Fruit fly (Drosophila melanogaster) whole organism, embryonic: Measurements from ENCODE around the gene CG18095.

ENCODE experiments used
- ATbp ChIP-seq: fragments of 200-800 bp; sonication (Bioruptor generic); optimal IDR thresholded peaks from 2 replicates; lab custom pipeline; 2017; ENCODE audit warnings: missing biosample characterization, mild to moderate bottlenecking, missing genetic modification characterization, missing genetic modification reagents
- BEAF-32 ChIP-seq: fragments of 200-800 bp; sonication (Bioruptor generic); optimal IDR thresholded peaks from 3 replicates; lab custom pipeline; 2017; ENCODE audit warnings: missing biosample characterization, missing genetic modification characterization, mild to moderate bottlenecking, moderate library complexity, missing genetic modification reagents
- CG1024 ChIP-seq: fragments of 200-800 bp; sonication (Bioruptor generic); IDR thresholded peaks from 2 replicates; pipeline ENCODE4 v1.3.6; 2022; ENCODE audit warnings: missing biosample characterization, missing genetic modification characterization
- CG12744 ChIP-seq: fragments of 200-800 bp; sonication (Bioruptor generic); optimal IDR thresholded peaks from 2 replicates; lab custom pipeline; 2016; ENCODE audit warnings: missing biosample characterization, missing genetic modification characterization
- CG1529 ChIP-seq: fragments of 200-800 bp; sonication (Bioruptor generic); optimal IDR thresholded peaks from 3 replicates; lab custom pipeline; 2018; ENCODE audit warnings: missing biosample characterization, missing genetic modification characterization
- CG1647 ChIP-seq: fragments of 200-800 bp; sonication (Bioruptor generic); optimal IDR thresholded peaks from 3 replicates; lab custom pipeline; 2016; ENCODE audit warnings: missing biosample characterization, missing genetic modification characterization
- CG17912 ChIP-seq: fragments of 200-800 bp; sonication (Bioruptor generic); optimal IDR thresholded peaks from 2 replicates; lab custom pipeline; 2018; ENCODE audit warnings: missing biosample characterization, mild to moderate bottlenecking, missing genetic modification characterization
- CG2678 ChIP-seq: fragments of 200-800 bp; sonication (Bioruptor generic); optimal IDR thresholded peaks from 3 replicates; lab custom pipeline; 2019; ENCODE audit warnings: missing biosample characterization, mild to moderate bottlenecking, missing genetic modification characterization, moderate library complexity
- CG32767 ChIP-seq: fragments of 200-800 bp; sonication (Bioruptor generic); IDR thresholded peaks from 2 replicates; pipeline ENCODE4 v1.3.6; 2022; ENCODE audit warnings: missing biosample characterization, missing genetic modification characterization
- CG3281 ChIP-seq: fragments of 200-800 bp; sonication (Bioruptor generic); optimal IDR thresholded peaks from 3 replicates; lab custom pipeline; 2017; ENCODE audit warnings: missing biosample characterization, mild to moderate bottlenecking, missing genetic modification characterization
- CG34376 ChIP-seq: fragments of 200-800 bp; sonication (Bioruptor generic); optimal IDR thresholded peaks from 2 replicates; lab custom pipeline; 2018; ENCODE audit warnings: missing biosample characterization, mild to moderate bottlenecking, missing genetic modification characterization
- CG6175 ChIP-seq: fragments of 200-800 bp; sonication (Bioruptor generic); IDR thresholded peaks from 3 replicates; pipeline ENCODE4 v1.3.6; 2022; ENCODE audit warnings: missing biosample characterization, missing genetic modification characterization
- CHES-1-like ChIP-seq: fragments of 200-800 bp; sonication (Bioruptor generic); optimal IDR thresholded peaks from 2 replicates; lab custom pipeline; 2016; ENCODE audit warnings: missing biosample characterization, missing genetic modification characterization
- CTCF ChIP-seq: fragments of 200-800 bp; sonication (Bioruptor generic); optimal IDR thresholded peaks from 2 replicates; lab custom pipeline; 2017; ENCODE audit warnings: missing biosample characterization, mild to moderate bottlenecking, missing genetic modification characterization, moderate library complexity
- Chrac-16 ChIP-seq: fragments of 200-800 bp; sonication (Bioruptor generic); optimal IDR thresholded peaks from 3 replicates; lab custom pipeline; 2016; ENCODE audit warnings: missing biosample characterization, missing genetic modification characterization
- Dip2 ChIP-seq: fragments of 200-800 bp; sonication (Bioruptor generic); IDR thresholded peaks from 2 replicates; pipeline ENCODE4 v1.3.6; 2022; ENCODE audit warnings: missing biosample characterization, missing genetic modification characterization
- Doc3 ChIP-seq: fragments of 200-800 bp; sonication (Bioruptor generic); IDR thresholded peaks from 3 replicates; pipeline ENCODE4 v1.3.6; 2022; ENCODE audit warnings: missing biosample characterization, missing genetic modification characterization; ENCODE audit not compliant: partially characterized antibody
- Ets65A ChIP-seq: fragments of 200-800 bp; sonication (Bioruptor generic); peaks from one replicate; lab custom pipeline; 2016; ENCODE audit warnings: missing biosample characterization, missing genetic modification characterization
- Fer1 ChIP-seq: fragments of 200-800 bp; sonication (Bioruptor generic); optimal IDR thresholded peaks from 2 replicates; lab custom pipeline; 2017; ENCODE audit warnings: missing biosample characterization, mild to moderate bottlenecking, missing genetic modification characterization
- Fer2 ChIP-seq: fragments of 200-800 bp; sonication (Bioruptor generic); optimal IDR thresholded peaks from 2 replicates; lab custom pipeline; 2018; ENCODE audit warnings: missing biosample characterization, mild to moderate bottlenecking, missing genetic modification characterization, moderate library complexity
- Fer3 ChIP-seq: fragments of 200-800 bp; sonication (Bioruptor generic); optimal IDR thresholded peaks from 2 replicates; lab custom pipeline; 2018; ENCODE audit warnings: missing biosample characterization, mild to moderate bottlenecking, missing genetic modification characterization, moderate library complexity
- Gsc ChIP-seq: fragments of 200-800 bp; sonication (Bioruptor generic); IDR thresholded peaks from 2 replicates; pipeline ENCODE4 v1.3.6; 2022; ENCODE audit warnings: missing biosample characterization, missing genetic modification characterization
- Gug ChIP-seq: fragments of 200-800 bp; sonication (Bioruptor generic); IDR thresholded peaks from 4 replicates; pipeline ENCODE4 v1.3.6; 2022; ENCODE audit warnings: missing biosample characterization, missing genetic modification characterization
- HmgD ChIP-seq: fragments of 200-800 bp; sonication (Bioruptor generic); optimal IDR thresholded peaks from 3 replicates; lab custom pipeline; 2016; ENCODE audit warnings: missing biosample characterization, missing genetic modification characterization
- MBD-R2 ChIP-seq: fragments of 200-800 bp; sonication (Bioruptor generic); IDR thresholded peaks from 2 replicates; pipeline ENCODE4 v1.3.6; 2022; ENCODE audit warnings: missing biosample characterization, missing genetic modification characterization
- MTF-1 ChIP-seq: fragments of 200-800 bp; sonication (Bioruptor generic); optimal IDR thresholded peaks from 2 replicates; lab custom pipeline; 2018; ENCODE audit warnings: missing biosample characterization, mild to moderate bottlenecking, missing genetic modification characterization, borderline replicate concordance
- Med ChIP-seq: fragments of 200-800 bp; sonication (Bioruptor generic); peaks from one replicate; lab custom pipeline; 2016; ENCODE audit warnings: missing biosample characterization, missing genetic modification characterization, mild to moderate bottlenecking, inconsistent platforms, moderate library complexity
- Myb ChIP-seq: fragments of 200-800 bp; sonication (Bioruptor generic); optimal IDR thresholded peaks from 2 replicates; lab custom pipeline; 2016; ENCODE audit warnings: missing biosample characterization, missing genetic modification characterization
- Sin3A ChIP-seq: fragments of >200 bp; optimal IDR thresholded peaks from 2 replicates; lab custom pipeline; 2018
- YL-1 ChIP-seq: fragments of 200-800 bp; sonication (Bioruptor generic); optimal IDR thresholded peaks from 3 replicates; lab custom pipeline; 2017; ENCODE audit warnings: missing biosample characterization, mild to moderate bottlenecking, missing genetic modification characterization
- amos ChIP-seq: fragments of 200-800 bp; sonication (Bioruptor generic); IDR thresholded peaks from 2 replicates; pipeline ENCODE4 v1.3.6; 2022; ENCODE audit warnings: missing biosample characterization, missing genetic modification characterization; ENCODE audit not compliant: partially characterized antibody
- aop ChIP-seq: fragments of 200-800 bp; sonication (Bioruptor generic); IDR thresholded peaks from 2 replicates; pipeline ENCODE4 v1.3.6; 2022; ENCODE audit warnings: missing biosample characterization, missing genetic modification characterization
- bigmax ChIP-seq: fragments of 200-800 bp; sonication (Bioruptor generic); optimal IDR thresholded peaks from 2 replicates; lab custom pipeline; 2018; ENCODE audit warnings: missing biosample characterization, mild to moderate bottlenecking, missing genetic modification characterization
- cas ChIP-seq: fragments of 200-800 bp; sonication (Bioruptor generic); IDR thresholded peaks from 2 replicates; pipeline ENCODE4 v1.3.6; 2022; ENCODE audit warnings: missing biosample characterization, missing genetic modification characterization
- cato ChIP-seq: fragments of 200-800 bp; sonication (Bioruptor generic); optimal IDR thresholded peaks from 2 replicates; lab custom pipeline; 2016; ENCODE audit warnings: missing biosample characterization, missing genetic modification characterization, borderline replicate concordance
- caup ChIP-seq: fragments of 200-800 bp; sonication (Bioruptor generic); optimal IDR thresholded peaks from 3 replicates; lab custom pipeline; 2017; ENCODE audit warnings: missing biosample characterization, mild to moderate bottlenecking, missing genetic modification characterization, moderate library complexity; ENCODE audit not compliant: severe bottlenecking
- chm ChIP-seq: fragments of 200-800 bp; sonication (Bioruptor generic); IDR thresholded peaks from 2 replicates; pipeline ENCODE4 v1.3.6; 2022; ENCODE audit warnings: missing biosample characterization, missing genetic modification characterization
- da ChIP-seq: fragments of 200-800 bp; sonication (Bioruptor generic); optimal IDR thresholded peaks from 2 replicates; lab custom pipeline; 2016; ENCODE audit warnings: missing biosample characterization, missing genetic modification characterization
- eyg ChIP-seq: fragments of 200-800 bp; sonication (Bioruptor generic); optimal IDR thresholded peaks from 3 replicates; lab custom pipeline; 2016; ENCODE audit warnings: missing biosample characterization, missing genetic modification characterization
- her ChIP-seq: fragments of 200-800 bp; sonication (Bioruptor generic); optimal IDR thresholded peaks from 2 replicates; lab custom pipeline; 2016; ENCODE audit warnings: missing biosample characterization, missing genetic modification characterization
- insv ChIP-seq, 2 experiments: fragments of 200-800 bp; sonication (Bioruptor generic); optimal IDR thresholded peaks; 3 replicates each; lab custom pipeline; 2016 to 2018; ENCODE audit warnings: missing biosample characterization in 2 of 2, missing genetic modification characterization in 2 of 2
- lbe ChIP-seq: fragments of 200-800 bp; sonication (Bioruptor generic); optimal IDR thresholded peaks from 2 replicates; lab custom pipeline; 2016; ENCODE audit warnings: missing biosample characterization, mild to moderate bottlenecking, missing genetic modification characterization
- lilli ChIP-seq: fragments of 200-800 bp; sonication (Bioruptor generic); optimal IDR thresholded peaks from 3 replicates; lab custom pipeline; 2016; ENCODE audit warnings: missing biosample characterization, missing genetic modification characterization
- lola ChIP-seq, 3 experiments: fragments of >200 bp in 2 of 3; fragments of 200-800 bp in 1 of 3; sonication (Bioruptor generic) in 1 of 3; optimal IDR thresholded peaks; 2 replicates each; lab custom pipeline; 2017 to 2019; ENCODE audit warnings: missing biosample characterization in 3 of 3, missing genetic modification characterization in 3 of 3, mild to moderate bottlenecking in 1 of 3, moderate library complexity in 1 of 3
- mirr ChIP-seq: fragments of 200-800 bp; sonication (Bioruptor generic); optimal IDR thresholded peaks from 3 replicates; lab custom pipeline; 2018; ENCODE audit warnings: missing biosample characterization, mild to moderate bottlenecking, missing genetic modification characterization
- nom ChIP-seq: fragments of 200-800 bp; sonication (Bioruptor generic); optimal IDR thresholded peaks from 2 replicates; lab custom pipeline; 2017; ENCODE audit warnings: missing biosample characterization, missing genetic modification characterization, mild to moderate bottlenecking, moderate library complexity, missing genetic modification reagents
- peb ChIP-seq: fragments of 200-800 bp; sonication (Bioruptor generic); IDR thresholded peaks from 2 replicates; pipeline ENCODE4 v1.3.6; 2022; ENCODE audit warnings: missing biosample characterization, missing genetic modification characterization
- shn ChIP-seq: fragments of 200-800 bp; sonication (Bioruptor generic); optimal IDR thresholded peaks from 3 replicates; lab custom pipeline; 2016; ENCODE audit warnings: missing biosample characterization, missing genetic modification characterization
- ssp ChIP-seq: fragments of 200-800 bp; sonication (Bioruptor generic); IDR thresholded peaks from 2 replicates; pipeline ENCODE4 v1.3.6; 2022; ENCODE audit warnings: missing biosample characterization, missing genetic modification characterization
- vnd ChIP-seq: fragments of 200-800 bp; sonication (Bioruptor generic); IDR thresholded peaks from 3 replicates; pipeline ENCODE4 v1.3.6; 2022; ENCODE audit warnings: missing biosample characterization, missing genetic modification characterization; ENCODE audit not compliant: partially characterized antibody
- zf30C ChIP-seq: fragments of 200-800 bp; sonication (Bioruptor generic); optimal IDR thresholded peaks from 3 replicates; lab custom pipeline; 2018; ENCODE audit warnings: missing biosample characterization, mild to moderate bottlenecking, missing genetic modification characterization

Gene CG18095

DNA sequence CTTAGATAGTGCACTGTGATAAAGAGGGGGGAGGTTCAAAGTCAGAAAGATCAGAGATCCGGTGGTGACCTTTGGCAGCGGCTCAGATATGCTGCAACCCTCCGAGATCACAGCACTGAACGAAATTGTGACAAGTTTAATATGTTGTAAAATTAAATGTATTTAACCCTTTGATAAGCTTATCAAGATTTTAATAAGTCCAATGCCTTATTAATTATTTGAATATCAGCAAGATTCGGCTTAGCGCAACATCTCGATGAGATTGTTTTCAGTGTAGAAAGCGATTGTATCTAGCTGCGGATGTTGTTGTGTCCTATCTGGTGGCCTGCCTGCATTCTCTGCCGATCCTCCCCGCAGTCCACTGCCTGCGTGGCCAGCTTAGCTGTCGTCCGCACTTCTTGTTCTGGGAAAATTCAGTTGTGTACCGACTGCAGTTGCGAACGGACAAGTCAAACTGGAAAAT lies 15.9 kb upstream of the CG18095 start, which contains the start of gene NimC4 (continued):
- TF ChIP-seq cato (GFP tag; lab: Kevin White, UChicago) (peak; percentile 60), CG34376 (GFP tag; lab: Kevin White, UChicago) (no peak), aop (GFP tag; lab: Robert Waterston, UW) (peak; percentile 50), chm (GFP tag; lab: Robert Waterston, UW) (peak; percentile 47; the same call in 1 of the 2 replicates), Myb (GFP tag; lab: Kevin White, UChicago) (peak; percentile 49), bigmax (GFP tag; lab: Kevin White, UChicago) (no peak), da (GFP tag; lab: Kevin White, UChicago) (peak; percentile 36), Gug (peak; percentile 57; the same call in 2 of the 4 replicates), amos (GFP tag; lab: Robert Waterston, UW) (no peak), CHES-1-like (GFP tag; lab: Kevin White, UChicago) (peak; percentile 46), ATbp (GFP tag; lab: Kevin White, UChicago) (peak; percentile 43), CG6175 (GFP tag; lab: Robert Waterston, UW) (no peak), Chrac-16 (GFP tag; lab: Kevin White, UChicago) (peak; percentile 89), CTCF (GFP tag; lab: Kevin White, UChicago) (no peak), mirr (GFP tag; lab: Kevin White, UChicago) (no peak), lbe (GFP tag; lab: Kevin White, UChicago) (no peak), MBD-R2 (no peak), Dip2 (GFP tag; lab: Robert Waterston, UW) (no peak), HmgD (GFP tag; lab: Kevin White, UChicago) (no peak), YL-1 (no peak), caup (GFP tag; lab: Kevin White, UChicago) (peak; percentile 27), cas (GFP tag; lab: Robert Waterston, UW) (no peak), eyg (GFP tag; lab: Kevin White, UChicago) (no peak), CG2678 (tag; lab: Kevin White, UChicago) (peak; percentile 64), her (GFP tag; lab: Kevin White, UChicago) (peak; percentile 33), Doc3 (no peak), Med (GFP tag; lab: Kevin White, UChicago) (peak; percentile 90), lilli (GFP tag; lab: Kevin White, UChicago) (peak; percentile 77), CG1647 (GFP tag; lab: Kevin White, UChicago) (peak; percentile 49), CG32767 (no peak; the same call in 1 of the 2 replicates), Gsc (GFP tag; lab: Robert Waterston, UW) (peak; percentile 59; the same call in 1 of the 2 replicates), Fer3 (tag; lab: Kevin White, UChicago) (no peak), CG17912 (GFP tag; lab: Kevin White, UChicago) (no peak), lola (GFP tag; optimal IDR thresholded peaks at IDR 0.05; lab: Kevin White, UChicago) (peak in 1 of 3 experiments; percentile 94), ssp (peak; percentile 41; the same call in 1 of the 2 replicates), Fer1 (GFP tag; lab: Kevin White, UChicago) (no peak), vnd (GFP tag; lab: Robert Waterston, UW) (no peak), insv (GFP tag; optimal IDR thresholded peaks at IDR 0.05; lab: Kevin White, UChicago) (no peak), Fer2 (tag; lab: Kevin White, UChicago) (no peak), CG1529 (GFP tag; lab: Kevin White, UChicago) (peak; percentile 69), CG1024 (GFP tag; lab: Robert Waterston, UW) (peak; percentile 57; the same call in 1 of the 2 replicates), MTF-1 (GFP tag; lab: Kevin White, UChicago) (peak; percentile 69), Sin3A (lab: Kevin White, UChicago) (no peak), nom (peak; percentile 20), Ets65A (GFP tag; lab: Kevin White, UChicago) (peak; percentile 94), zf30C (GFP tag; lab: Kevin White, UChicago) (peak; percentile 92), peb (GFP tag; lab: Robert Waterston, UW) (peak; percentile 74), CG3281 (GFP tag; lab: Kevin White, UChicago) (no peak), CG12744 (GFP tag; lab: Kevin White, UChicago) (peak; percentile 81), shn (GFP tag; lab: Kevin White, UChicago) (peak; percentile 63), BEAF-32 (GFP tag; lab: Kevin White, UChicago) (no peak)
